Worm (Caenorhabditis elegans) whole organism, late embryonic: Measurements from ENCODE around the gene lron-2.

Experiments
- ceh-14 ChIP-seq: sonication (generic microtip); optimal IDR thresholded peaks from 2 replicates; lab custom pipeline; 2016; ENCODE audit warnings: missing genotype, missing genetic modification characterization, missing compliant biosample characterization
- ceh-30 ChIP-seq: fragments of 150-350 bp; optimal IDR thresholded peaks from 2 replicates; lab custom pipeline; 2014; ENCODE audit warnings: missing biosample characterization, missing genetic modification characterization
- elt-2 ChIP-seq: sonication (generic microtip); optimal IDR thresholded peaks from 2 replicates; lab custom pipeline; 2016; ENCODE audit warnings: missing genetic modification reagents, missing genetic modification characterization, missing compliant biosample characterization
- fax-1 ChIP-seq: sonication (generic microtip); optimal IDR thresholded peaks from 2 replicates; lab custom pipeline; 2016; ENCODE audit warnings: missing genotype, missing genetic modification characterization, missing compliant biosample characterization
- hlh-8 ChIP-seq: sonication (generic microtip); optimal IDR thresholded peaks from 2 replicates; lab custom pipeline; 2016; ENCODE audit warnings: missing genotype, missing genetic modification characterization, missing compliant biosample characterization
- npax-4 ChIP-seq: sonication (generic microtip); optimal IDR thresholded peaks from 2 replicates; lab custom pipeline; 2016; ENCODE audit warnings: missing genetic modification characterization, missing compliant biosample characterization
- pag-3 ChIP-seq: sonication (generic microtip); optimal IDR thresholded peaks from 2 replicates; lab custom pipeline; 2016; ENCODE audit warnings: missing compliant biosample characterization, missing genetic modification characterization, borderline replicate concordance

- TF ChIP-seq ceh-30 (tag; lab: Kevin White, UChicago), result no peak
- no peak for TF ChIP-seq fax-1 (tag; lab: Kevin White, UChicago)
- TF ChIP-seq ceh-14 (tag; lab: Kevin White, UChicago), result no peak
- no peak for TF ChIP-seq pag-3 (tag; lab: Kevin White, UChicago)
- TF ChIP-seq hlh-8 (tag; lab: Kevin White, UChicago), result no peak
- TF ChIP-seq npax-4 (tag; lab: Kevin White, UChicago), result no peak
- TF ChIP-seq elt-2 (tag; lab: Kevin White, UChicago), result no peak
Measured at ce11 chrV:9305116-9305515, 17.8 kb upstream of the lron-2 start, which contains the start of gene F44A2.3.
